Worm (Caenorhabditis elegans) whole organism, young adult: ENCODE measurements around the gene C44C10.12.

ENCODE experiments used
- madf-3 ChIP-seq: fragments of 200-800 bp; sonication (Bioruptor generic); IDR thresholded peaks from 2 replicates; pipeline ENCODE4 v1.3.6; 2022; ENCODE audit warnings: missing genetic modification reagents, missing genetic modification characterization, missing compliant biosample characterization
- nhr-90 ChIP-seq: sonication (generic microtip); optimal IDR thresholded peaks from 2 replicates; lab custom pipeline; 2016; ENCODE audit warnings: missing genotype, mild to moderate bottlenecking, missing genetic modification characterization, missing compliant biosample characterization
- pha-4 ChIP-seq: fragments of 150-350 bp; sonication (generic microtip); optimal IDR thresholded peaks from 2 replicates; lab custom pipeline; 2014; ENCODE audit warnings: missing biosample characterization, missing genetic modification reagents, missing genetic modification characterization

ce11 chrX:11745821-11746485 is 49.2 kb downstream of the C44C10.12 start, which contains the start of gene C40H5.2:
- TF ChIP-seq nhr-90 (tag; lab: Kevin White, UChicago) (no peak), pha-4 (tag; lab: Kevin White, UChicago) (no peak), madf-3 (no peak)
